Worm (Caenorhabditis elegans) whole organism, L4 larva: ENCODE results near the gene srbc-39.

Experiments used
- F10B5.3 ChIP-seq: sonication (generic microtip); optimal IDR thresholded peaks from 2 replicates; lab custom pipeline; 2016; ENCODE audit warnings: mild to moderate bottlenecking, missing genetic modification characterization, missing compliant biosample characterization
- F26F4.8 ChIP-seq: fragments of 200-800 bp; sonication (Bioruptor generic); conservative IDR thresholded peaks from 2 replicates; pipeline ENCODE4 v1.3.6; 2022; ENCODE audit warnings: missing genetic modification characterization, missing compliant biosample characterization
- F37D6.2 ChIP-seq: sonication (generic microtip); optimal IDR thresholded peaks from 2 replicates; lab custom pipeline; 2016; ENCODE audit warnings: mild to moderate bottlenecking, missing genetic modification characterization, missing compliant biosample characterization
- F49E8.2 ChIP-seq: sonication (generic microtip); optimal IDR thresholded peaks from 2 replicates; lab custom pipeline; 2016; ENCODE audit warnings: missing compliant biosample characterization, mild to moderate bottlenecking, missing genetic modification characterization, borderline replicate concordance
- R02D3.7 ChIP-seq: fragments of 150-350 bp; sonication (generic microtip); optimal IDR thresholded peaks from 3 replicates; lab custom pipeline; 2014; ENCODE audit warnings: missing biosample characterization, missing genetic modification characterization
- T20F7.1 ChIP-seq: fragments of 200-800 bp; sonication (Bioruptor generic); optimal IDR thresholded peaks from 2 replicates; lab custom pipeline; 2018; ENCODE audit warnings: mild to moderate bottlenecking, missing genetic modification characterization, missing compliant biosample characterization
- T26A8.4 ChIP-seq: fragments of 200-800 bp; sonication (Bioruptor generic); IDR thresholded peaks from 2 replicates; pipeline ENCODE4 v1.3.6; 2022; ENCODE audit warnings: missing genetic modification characterization, missing compliant biosample characterization
- ZK337.2 ChIP-seq: fragments of 200-800 bp; sonication (Bioruptor generic); IDR thresholded peaks from 2 replicates; pipeline ENCODE4 v1.3.6; 2022; ENCODE audit warnings: missing genetic modification reagents, missing genetic modification characterization, missing compliant biosample characterization
- aha-1 ChIP-seq: fragments of 150-350 bp; peaks from one replicate; lab custom pipeline; 2014; ENCODE audit warnings: missing biosample characterization, missing genetic modification characterization
- ama-1 ChIP-seq: fragments of 150-350 bp; optimal IDR thresholded peaks from 2 replicates; lab custom pipeline; 2014; ENCODE audit warnings: inconsistent platforms, mixed read lengths
- arid-1 ChIP-seq: fragments of 200-800 bp; sonication (Bioruptor generic); conservative IDR thresholded peaks from 2 replicates; pipeline ENCODE4 v1.3.6; 2022; ENCODE audit warnings: missing genetic modification reagents, missing genetic modification characterization, missing compliant biosample characterization
- attf-4 ChIP-seq: sonication (generic microtip); optimal IDR thresholded peaks from 3 replicates; lab custom pipeline; 2017; ENCODE audit warnings: missing biosample characterization, missing genetic modification characterization
- ceh-20 ChIP-seq: fragments of 200-800 bp; sonication (Bioruptor generic); IDR thresholded peaks from 2 replicates; pipeline ENCODE4 v1.3.6; 2022; ENCODE audit warnings: missing genetic modification reagents, missing genetic modification characterization, missing compliant biosample characterization
- ceh-32 ChIP-seq: sonication (generic microtip); optimal IDR thresholded peaks from 2 replicates; lab custom pipeline; 2016; ENCODE audit warnings: mild to moderate bottlenecking, missing genetic modification characterization, missing compliant biosample characterization; ENCODE audit not compliant: poor library complexity
- ces-1 ChIP-seq: fragments of 150-350 bp; sonication (generic microtip); optimal IDR thresholded peaks from 4 replicates; lab custom pipeline; 2014; ENCODE audit warnings: missing biosample characterization, missing genetic modification reagents, missing genetic modification characterization
- ctbp-1 ChIP-seq: fragments of 200-800 bp; sonication (Bioruptor generic); IDR thresholded peaks from 2 replicates; pipeline ENCODE4 v1.3.6; 2022; ENCODE audit warnings: missing genetic modification reagents, missing genetic modification characterization, missing compliant biosample characterization
- daf-19 ChIP-seq: fragments of 200-800 bp; sonication (Bioruptor generic); conservative IDR thresholded peaks from 2 replicates; pipeline ENCODE4 v1.3.6; 2022; ENCODE audit warnings: missing genetic modification characterization, missing compliant biosample characterization
- dmd-6 ChIP-seq: fragments of 200-800 bp; sonication (Bioruptor generic); IDR thresholded peaks from 2 replicates; pipeline ENCODE4 v1.3.6; 2022; ENCODE audit warnings: missing genetic modification reagents, missing genetic modification characterization, missing compliant biosample characterization
- egl-27 ChIP-seq: sonication (generic microtip); optimal IDR thresholded peaks from 3 replicates; lab custom pipeline; 2017; ENCODE audit warnings: missing biosample characterization, missing genetic modification reagents, missing genetic modification characterization
- fos-1 ChIP-seq: fragments of 150-350 bp; optimal IDR thresholded peaks from 2 replicates; lab custom pipeline; 2014; ENCODE audit warnings: missing biosample characterization, missing genetic modification characterization
- gei-8 ChIP-seq: fragments of 200-800 bp; sonication (Bioruptor generic); optimal IDR thresholded peaks from 2 replicates; lab custom pipeline; 2018; ENCODE audit warnings: mild to moderate bottlenecking, missing genetic modification characterization, missing compliant biosample characterization
- hif-1 ChIP-seq, 2 experiments: sonication (generic microtip); optimal IDR thresholded peaks; 2 replicates each; lab custom pipeline; 2016 to 2017; ENCODE audit warnings: missing compliant biosample characterization in 2 of 2, missing genetic modification characterization in 2 of 2, missing genetic modification reagents in 2 of 2, missing genotype in 2 of 2, mild to moderate bottlenecking in 1 of 2
- hlh-11 ChIP-seq: fragments of 200-800 bp; sonication (Bioruptor generic); optimal IDR thresholded peaks from 2 replicates; lab custom pipeline; 2018; ENCODE audit warnings: mild to moderate bottlenecking, missing genetic modification characterization, missing compliant biosample characterization
- hlh-30 ChIP-seq: sonication (generic microtip); optimal IDR thresholded peaks from 2 replicates; lab custom pipeline; 2017; ENCODE audit warnings: antibody characterized with exemption, mild to moderate bottlenecking, missing genetic modification characterization, missing compliant biosample characterization; ENCODE audit not compliant: insufficient read depth
- jun-1 ChIP-seq: fragments of 150-350 bp; optimal IDR thresholded peaks from 2 replicates; lab custom pipeline; 2014; ENCODE audit warnings: missing biosample characterization, missing genetic modification reagents, missing genetic modification characterization
- lim-7 ChIP-seq: fragments of 200-800 bp; sonication (Bioruptor generic); IDR thresholded peaks from 2 replicates; pipeline ENCODE4 v1.3.6; 2022; ENCODE audit warnings: missing genetic modification characterization, missing compliant biosample characterization
- lin-1 ChIP-seq: fragments of 200-800 bp; sonication (Bioruptor generic); IDR thresholded peaks from 2 replicates; pipeline ENCODE4 v1.3.6; 2022; ENCODE audit warnings: missing genetic modification reagents, missing genetic modification characterization, missing compliant biosample characterization
- lin-38 ChIP-seq: fragments of 200-800 bp; sonication (Bioruptor generic); IDR thresholded peaks from 2 replicates; pipeline ENCODE4 v1.3.6; 2022; ENCODE audit warnings: missing genetic modification reagents, missing genetic modification characterization, missing compliant biosample characterization
- mxl-2 ChIP-seq: fragments of 200-800 bp; sonication (Bioruptor generic); conservative IDR thresholded peaks from 2 replicates; pipeline ENCODE4 v1.3.6; 2022; ENCODE audit warnings: missing genetic modification reagents, missing genetic modification characterization, missing compliant biosample characterization
- nhr-10 ChIP-seq: fragments of 150-350 bp; optimal IDR thresholded peaks from 2 replicates; lab custom pipeline; 2014; ENCODE audit warnings: missing biosample characterization, missing genetic modification characterization
- nhr-102 ChIP-seq: sonication (generic microtip); optimal IDR thresholded peaks from 2 replicates; lab custom pipeline; 2016; ENCODE audit warnings: mild to moderate bottlenecking, missing genetic modification characterization, moderate library complexity, missing compliant biosample characterization
- nhr-111 ChIP-seq: fragments of 200-800 bp; sonication (Bioruptor generic); optimal IDR thresholded peaks from 2 replicates; lab custom pipeline; 2018; ENCODE audit warnings: mild to moderate bottlenecking, missing genetic modification characterization, missing compliant biosample characterization
- nhr-28 ChIP-seq: fragments of 150-350 bp; optimal IDR thresholded peaks from 2 replicates; lab custom pipeline; 2014; ENCODE audit warnings: missing biosample characterization, missing genetic modification characterization
- nhr-41 ChIP-seq: fragments of 200-800 bp; sonication (Bioruptor generic); IDR thresholded peaks from 2 replicates; pipeline ENCODE4 v1.3.6; 2022; ENCODE audit warnings: missing genetic modification reagents, missing genetic modification characterization, missing compliant biosample characterization
- nhr-6 ChIP-seq: fragments of 150-350 bp; optimal IDR thresholded peaks from 2 replicates; lab custom pipeline; 2014; ENCODE audit warnings: missing biosample characterization, missing genetic modification characterization
- pqm-1 ChIP-seq: sonication (generic microtip); optimal IDR thresholded peaks from 2 replicates; lab custom pipeline; 2017; ENCODE audit warnings: missing biosample characterization, missing genetic modification characterization
- set-16 ChIP-seq: fragments of 200-800 bp; sonication (Bioruptor generic); IDR thresholded peaks from 2 replicates; pipeline ENCODE4 v1.3.6; 2022; ENCODE audit warnings: missing genetic modification reagents, missing genetic modification characterization, missing compliant biosample characterization
- skn-1 ChIP-seq: fragments of 150-350 bp; optimal IDR thresholded peaks from 2 replicates; lab custom pipeline; 2014; ENCODE audit warnings: missing biosample characterization, missing genetic modification characterization
- snpc-1.2 ChIP-seq: fragments of 200-800 bp; sonication (Bioruptor generic); IDR thresholded peaks from 2 replicates; pipeline ENCODE4 v1.3.6; 2022; ENCODE audit warnings: missing genetic modification reagents, missing genetic modification characterization, missing compliant biosample characterization
- spr-1 ChIP-seq: sonication (generic microtip); optimal IDR thresholded peaks from 2 replicates; lab custom pipeline; 2016; ENCODE audit warnings: mild to moderate bottlenecking, missing genetic modification characterization, missing compliant biosample characterization
- unc-130 ChIP-seq: sonication (generic microtip); optimal IDR thresholded peaks from 2 replicates; lab custom pipeline; 2016; ENCODE audit warnings: missing genetic modification reagents, missing genetic modification characterization, missing compliant biosample characterization
- unc-62 ChIP-seq, 3 experiments: fragments of 150-350 bp in 1 of 3; sonication (generic microtip); optimal IDR thresholded peaks in 2 of 3; peaks in 1 of 3; 1 replicate in 1 of 3; 2 replicates in 2 of 3; lab custom pipeline; 2014 to 2017; ENCODE audit warnings: missing biosample characterization in 3 of 3, missing genetic modification characterization in 3 of 3, missing genetic modification reagents in 3 of 3, missing genotype in 1 of 3
- zfp-2 ChIP-seq: sonication (generic microtip); optimal IDR thresholded peaks from 2 replicates; lab custom pipeline; 2016; ENCODE audit warnings: mild to moderate bottlenecking, missing genetic modification characterization, missing compliant biosample characterization
- zfp-3 ChIP-seq: fragments of 200-800 bp; sonication (Bioruptor generic); conservative IDR thresholded peaks from 2 replicates; pipeline ENCODE4 v1.3.6; 2022; ENCODE audit warnings: missing genetic modification reagents, missing genetic modification characterization, missing compliant biosample characterization
- zip-11 ChIP-seq: fragments of 200-800 bp; sonication (Bioruptor generic); IDR thresholded peaks from 2 replicates; pipeline ENCODE4 v1.3.6; 2022; ENCODE audit warnings: missing genetic modification characterization, missing compliant biosample characterization
- zip-2 ChIP-seq: fragments of 150-350 bp; optimal IDR thresholded peaks from 2 replicates; lab custom pipeline; 2014; ENCODE audit warnings: missing biosample characterization, missing genetic modification characterization
- ztf-7 ChIP-seq: fragments of 150-350 bp; optimal IDR thresholded peaks from 2 replicates; lab custom pipeline; 2014; ENCODE audit warnings: missing biosample characterization, missing genetic modification characterization

srbc-39 gene

DNA sequence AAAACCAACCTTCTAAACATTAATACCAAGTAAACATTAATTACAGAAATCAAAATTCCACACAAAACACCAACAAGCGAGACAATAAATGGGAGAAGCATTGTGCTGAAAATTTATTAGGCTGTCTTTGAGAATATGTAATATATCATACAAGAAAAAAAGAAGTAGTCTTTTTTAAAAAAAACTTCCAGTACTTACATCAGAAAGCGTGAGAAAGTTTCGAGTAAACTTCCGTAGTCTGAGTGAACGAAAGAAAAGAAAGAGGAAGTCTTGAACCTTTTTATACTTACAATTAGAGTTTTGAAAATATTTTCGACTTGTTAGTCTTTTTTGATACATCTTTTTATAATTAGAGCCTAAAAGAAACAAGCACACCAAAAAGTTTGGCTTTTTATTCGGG, 10.8 kb downstream of the srbc-39 start, which contains the start of gene srbc-40:
TSS of gene srbc-40 (minus strand) at position 101 of the 400 bp plus-strand sequence.
- TF ChIP-seq jun-1: no peak
- no peak for TF ChIP-seq pqm-1 (tag; lab: Kevin White, UChicago)
- TF ChIP-seq spr-1 (tag; lab: Kevin White, UChicago): no peak
- TF ChIP-seq gei-8: no peak
- TF ChIP-seq zfp-3 (GFP tag; lab: Robert Waterston, UW): no peak

DNA sequence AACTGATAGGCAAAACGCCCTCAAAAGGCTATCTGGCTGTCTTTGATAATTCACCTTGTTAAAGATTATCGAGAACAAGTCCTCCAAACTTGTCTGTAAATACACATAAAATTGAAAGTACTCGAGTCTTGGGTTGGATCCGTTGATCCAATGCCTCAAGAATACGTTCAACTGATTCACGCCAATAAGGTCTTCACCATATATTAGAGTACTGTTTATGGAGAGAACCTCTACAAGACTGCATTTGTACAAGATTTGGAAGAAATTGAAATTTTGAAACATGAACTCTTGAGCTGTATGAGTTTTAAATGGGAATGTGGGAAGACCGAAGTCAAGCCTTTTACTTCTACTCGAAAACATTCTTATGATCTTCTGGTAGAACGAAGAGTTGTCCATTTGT, 14.0 kb downstream of the srbc-39 start:
- TF ChIP-seq aha-1 (tag; lab: Kevin White, UChicago) (peak; percentile 95), lin-38 (GFP tag; lab: Robert Waterston, UW) (no peak), mxl-2 (GFP tag; lab: Robert Waterston, UW) (no peak)

ce11 chrV:723895-724352, 15.0 kb downstream of the srbc-39 start, which contains the start of gene fbxb-72:
Gene fbxb-72, minus strand, starts transcription at chrV:723952.
- peak; percentile 96 for TF ChIP-seq nhr-10
- TF ChIP-seq egl-27: no peak
- peak; percentile 58; the same call in 1 of the 2 replicates for TF ChIP-seq snpc-1.2 (GFP tag; lab: Robert Waterston, UW)
- no peak for TF ChIP-seq ceh-32
- TF ChIP-seq aha-1 (tag; lab: Kevin White, UChicago): peak; percentile 95
- TF ChIP-seq nhr-6 (tag; lab: Kevin White, UChicago): peak; percentile 93
- peak; percentile 99 for TF ChIP-seq ama-1 (lab: Kevin White, UChicago)
- TF ChIP-seq T20F7.1 (GFP tag; lab: Kevin White, UChicago): peak; percentile 70
- no peak for TF ChIP-seq F37D6.2 (tag; lab: Kevin White, UChicago)
- no peak for TF ChIP-seq fos-1 (tag; lab: Kevin White, UChicago)
- 0 out of 2 replicates have a peak, but pooled peaks have one; percentile 19 for TF ChIP-seq lim-7 (GFP tag; lab: Robert Waterston, UW)
- no peak for TF ChIP-seq daf-19 (GFP tag; lab: Robert Waterston, UW)
- peak; percentile 13 for TF ChIP-seq gei-8
- TF ChIP-seq zfp-2 (tag; lab: Kevin White, UChicago): no peak
- TF ChIP-seq hlh-30: peak; percentile 43
- TF ChIP-seq attf-4: no peak
- TF ChIP-seq nhr-41 (GFP tag; lab: Robert Waterston, UW): 0 out of 2 replicates have a peak, but pooled peaks have one; percentile 7
- no peak for TF ChIP-seq F26F4.8 (GFP tag; lab: Robert Waterston, UW)
- no peak for TF ChIP-seq ctbp-1 (GFP tag; lab: Robert Waterston, UW)
- TF ChIP-seq spr-1 (tag; lab: Kevin White, UChicago): peak; percentile 92
- no peak for TF ChIP-seq R02D3.7 (tag; lab: Kevin White, UChicago)
- no peak for TF ChIP-seq dmd-6 (GFP tag; lab: Robert Waterston, UW)
- no peak for TF ChIP-seq skn-1 (tag; lab: Kevin White, UChicago)
- peak; percentile 59 for TF ChIP-seq ceh-20
- peak; percentile 59 to 65 for TF ChIP-seq hif-1 (tag; optimal IDR thresholded peaks at IDR 0.05; lab: Kevin White, UChicago)
- TF ChIP-seq hlh-11: peak; percentile 63
- TF ChIP-seq unc-62 (GFP tag; optimal IDR thresholded peaks at IDR 0.05 in 1 of 2; lab: Kevin White, UChicago): peak in 1 of 2 experiments; percentile 80
- no peak for TF ChIP-seq unc-62 (tag; optimal IDR thresholded peaks at IDR 0.05; lab: Kevin White, UChicago)
- TF ChIP-seq F10B5.3 (tag; lab: Kevin White, UChicago): no peak
- TF ChIP-seq nhr-111 (GFP tag; lab: Kevin White, UChicago): no peak
- TF ChIP-seq ZK337.2: no peak
- no peak for TF ChIP-seq unc-130 (GFP tag; lab: Kevin White, UChicago)
- TF ChIP-seq ztf-7: peak; percentile 66
- TF ChIP-seq mxl-2 (GFP tag; lab: Robert Waterston, UW): peak; percentile 24; the same call in 1 of the 2 replicates
- TF ChIP-seq nhr-28 (tag; lab: Kevin White, UChicago): peak; percentile 45
- no peak for TF ChIP-seq F49E8.2 (tag; lab: Kevin White, UChicago)
- no peak for TF ChIP-seq set-16 (GFP tag; lab: Robert Waterston, UW)
- no peak; the same call in 1 of the 2 replicates for TF ChIP-seq lin-1 (GFP tag; lab: Robert Waterston, UW)
- peak; percentile 95 for TF ChIP-seq nhr-102 (tag; lab: Kevin White, UChicago)
- TF ChIP-seq ces-1 (GFP tag; lab: Kevin White, UChicago): no peak
- no peak for TF ChIP-seq zip-11 (GFP tag; lab: Robert Waterston, UW)
- TF ChIP-seq T26A8.4 (GFP tag; lab: Robert Waterston, UW): peak; percentile 96
- TF ChIP-seq zip-2 (tag; lab: Kevin White, UChicago): peak; percentile 83
- peak; percentile 82 for TF ChIP-seq arid-1
